Worm (Caenorhabditis elegans): Measurements from ENCODE around the gene F13A2.2.
A peak's percentile ranks its signal among the peaks of the same experiment; 100 is the strongest.

The F13A2.2 gene

DNA sequence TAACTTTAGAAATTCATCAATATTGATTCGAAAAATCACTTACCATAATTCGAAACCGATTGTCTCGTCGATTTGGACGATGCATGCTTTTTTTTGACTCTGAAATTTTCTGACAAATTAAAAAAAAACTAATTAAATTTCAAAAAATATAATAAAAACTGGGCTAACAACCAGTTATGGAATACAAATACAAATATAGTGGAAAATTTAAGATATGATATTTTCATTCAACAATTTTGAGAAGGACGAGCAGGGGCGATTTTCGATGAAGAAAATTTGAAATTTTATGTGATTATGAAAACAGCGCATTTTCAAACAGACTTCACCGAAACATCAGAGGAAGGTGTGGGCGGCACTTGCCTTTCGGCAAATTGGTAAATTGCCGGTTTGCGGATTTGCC, 2.1 kb downstream of the F13A2.2 start, which contains the start of gene F13A2.1:
TSS of gene F13A2.1 (minus strand) at position 101 of the 400 bp plus-strand sequence.
- TF ChIP-seq efl-1 (optimal IDR thresholded peaks at IDR 0.05) (no peak), efl-1 (GFP tag; optimal IDR thresholded peaks at IDR 0.05 in 1 of 2) (peak in 1 of 2 experiments; percentile 48), tlp-1 (tag; optimal IDR thresholded peaks at IDR 0.05) (no peak)

DNA sequence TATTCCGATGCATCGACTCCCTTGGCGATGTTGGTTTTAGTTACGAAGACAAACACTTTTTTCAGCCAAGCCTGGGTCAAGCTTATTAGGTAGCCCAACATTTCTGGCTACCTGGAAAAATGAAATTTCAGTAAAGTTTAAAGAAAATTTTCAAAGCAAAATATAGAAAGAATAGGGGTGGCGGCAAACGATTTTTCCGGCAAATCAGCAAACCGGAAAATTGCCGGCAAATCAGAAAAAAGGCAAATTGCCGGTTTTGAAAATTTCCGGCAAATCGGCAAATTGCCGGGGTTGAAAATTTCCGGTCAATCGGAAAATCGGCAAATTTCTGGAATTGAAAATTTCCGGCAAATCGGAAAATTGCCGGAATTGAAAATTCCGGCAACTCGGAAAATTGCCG, 6.8 kb downstream of the F13A2.2 start, which contains the start of gene F32D1.8:
TSS of gene F32D1.8 (minus strand) at position 101 of the 400 bp plus-strand sequence.
- TF ChIP-seq nhr-71 (tag; optimal IDR thresholded peaks at IDR 0.05) (no peak), ceh-88 (GFP tag; IDR thresholded peaks at IDR 0.05) (no peak), aha-1 (tag; optimal IDR thresholded peaks at IDR 0.05) (no peak), tlp-1 (tag; optimal IDR thresholded peaks at IDR 0.05) (no peak), nhr-90 (tag; optimal IDR thresholded peaks at IDR 0.05; ENCODE audit: poor library complexity) (no peak), sup-37 (GFP tag; optimal IDR thresholded peaks at IDR 0.05) (no peak), sox-4 (tag; optimal IDR thresholded peaks at IDR 0.05) (no peak), vab-15 (tag; optimal IDR thresholded peaks at IDR 0.05) (no peak), nhr-20 (tag; optimal IDR thresholded peaks at IDR 0.05) (no peak), unc-130 (tag; optimal IDR thresholded peaks at IDR 0.05) (no peak), ets-5 (GFP tag; IDR thresholded peaks at IDR 0.05) (no peak), swsn-7 (tag; optimal IDR thresholded peaks at IDR 0.05) (no peak), unc-30 (tag; optimal IDR thresholded peaks at IDR 0.05) (no peak), hlh-4 (tag; optimal IDR thresholded peaks at IDR 0.05) (no peak)

DNA sequence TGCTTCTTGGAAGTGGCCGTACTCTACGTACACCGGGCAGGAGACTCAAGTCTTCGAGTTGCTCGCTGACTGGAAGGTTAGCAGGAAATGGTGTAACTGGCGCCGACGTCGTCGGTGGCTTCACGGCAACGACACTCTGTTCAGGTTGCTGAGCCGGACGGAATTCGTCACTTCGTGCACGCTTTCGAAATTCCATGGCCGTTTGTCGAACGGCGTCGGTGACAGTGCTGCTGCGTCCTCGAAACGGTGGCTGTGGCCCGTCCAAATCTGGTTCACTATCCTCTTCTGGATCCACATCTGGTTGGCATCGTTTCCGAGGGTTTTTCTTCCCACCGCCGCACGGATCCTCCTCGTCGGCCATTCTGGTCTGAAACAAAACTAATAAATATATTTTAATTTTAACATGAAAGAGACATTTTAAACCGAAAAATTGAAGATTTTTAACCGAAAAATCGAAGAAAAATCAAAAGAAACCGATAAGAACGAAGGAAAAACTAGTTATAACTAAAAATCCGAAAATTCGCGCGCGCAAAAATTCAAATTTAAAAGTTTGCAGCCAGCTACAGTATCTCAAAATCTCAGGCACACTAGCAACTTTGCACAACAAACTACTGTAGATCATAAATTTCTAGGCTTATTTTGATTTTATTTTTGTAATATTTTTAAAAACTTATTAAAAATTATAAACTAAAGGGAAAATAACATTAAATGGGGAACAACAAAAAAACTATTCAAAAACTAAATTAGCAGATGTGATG, 8.4 kb downstream of the F13A2.2 start, which contains the start of gene F32D1.7:
TSS of gene F32D1.7 (minus strand) at position 367 of the 758 bp plus-strand sequence.
- no peak for TF ChIP-seq fkh-8 (tag; optimal IDR thresholded peaks at IDR 0.05)
- no peak for TF ChIP-seq zip-4 (GFP tag; optimal IDR thresholded peaks at IDR 0.05)
- no peak for TF ChIP-seq ets-5 (GFP tag; IDR thresholded peaks at IDR 0.05)
- no peak for TF ChIP-seq ceh-82 (tag; optimal IDR thresholded peaks at IDR 0.05)
- TF ChIP-seq pqm-1 (tag; optimal IDR thresholded peaks at IDR 0.05): no peak
- TF ChIP-seq sup-37 (GFP tag; optimal IDR thresholded peaks at IDR 0.05): no peak
- TF ChIP-seq efl-3 (GFP tag; optimal IDR thresholded peaks at IDR 0.05): no peak

DNA sequence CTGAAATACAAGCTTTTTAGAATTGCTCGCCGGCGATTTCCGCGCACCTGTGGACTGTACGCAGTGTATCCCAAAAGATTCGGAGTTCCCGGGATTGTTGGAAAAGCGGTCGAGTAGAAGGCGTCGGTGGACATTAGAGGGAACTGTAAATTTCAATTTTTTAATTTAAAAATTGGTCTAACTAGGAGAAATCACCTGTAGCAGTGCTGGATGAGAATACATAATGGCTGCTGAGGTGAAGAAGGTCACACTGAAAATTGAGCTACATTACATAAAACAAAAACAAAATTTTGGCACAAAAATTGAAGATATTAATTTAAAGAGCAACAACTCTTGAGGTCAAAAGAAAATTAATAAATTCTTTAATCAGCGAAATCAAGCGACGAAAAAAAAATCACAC, 9.8 kb downstream of the F13A2.2 start, which contains the start of gene neg-1:
TSS of gene neg-1 (minus strand) at position 250 of the 400 bp plus-strand sequence.
- TF ChIP-seq sptf-1 (tag; optimal IDR thresholded peaks at IDR 0.05) (no peak), nhr-28 (tag; optimal IDR thresholded peaks at IDR 0.05) (no peak), hlh-17 (GFP tag; optimal IDR thresholded peaks at IDR 0.05; ENCODE audit: borderline replicate concordance) (no peak), C16A3.4 (tag; optimal IDR thresholded peaks at IDR 0.05) (no peak)

DNA sequence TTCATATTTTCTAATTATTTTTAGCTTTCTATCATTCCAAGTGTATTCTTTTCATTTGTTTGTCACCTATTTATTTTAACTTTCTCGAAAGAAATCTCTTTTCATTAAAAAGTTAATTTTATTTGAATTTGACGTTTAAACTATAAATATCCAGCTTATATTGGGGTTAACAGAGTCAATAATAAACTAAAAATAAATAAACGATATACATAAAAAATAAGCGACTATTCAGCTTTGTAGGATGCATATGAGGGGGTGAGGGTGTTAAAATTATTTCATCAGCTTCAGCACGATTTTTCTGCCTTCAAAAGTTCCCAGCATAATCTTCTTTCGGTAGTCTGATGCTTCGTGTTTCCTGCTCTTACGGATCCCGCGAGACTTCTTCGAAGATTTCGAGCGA, 10.7 kb downstream of the F13A2.2 start:
- TF ChIP-seq nhr-47 (tag; optimal IDR thresholded peaks at IDR 0.05) (no peak), nhr-90 (tag; optimal IDR thresholded peaks at IDR 0.05; ENCODE audit: poor library complexity) (no peak), nhr-12 (tag; optimal IDR thresholded peaks at IDR 0.05) (no peak), C34B4.2 (tag; optimal IDR thresholded peaks at IDR 0.05) (no peak)

DNA sequence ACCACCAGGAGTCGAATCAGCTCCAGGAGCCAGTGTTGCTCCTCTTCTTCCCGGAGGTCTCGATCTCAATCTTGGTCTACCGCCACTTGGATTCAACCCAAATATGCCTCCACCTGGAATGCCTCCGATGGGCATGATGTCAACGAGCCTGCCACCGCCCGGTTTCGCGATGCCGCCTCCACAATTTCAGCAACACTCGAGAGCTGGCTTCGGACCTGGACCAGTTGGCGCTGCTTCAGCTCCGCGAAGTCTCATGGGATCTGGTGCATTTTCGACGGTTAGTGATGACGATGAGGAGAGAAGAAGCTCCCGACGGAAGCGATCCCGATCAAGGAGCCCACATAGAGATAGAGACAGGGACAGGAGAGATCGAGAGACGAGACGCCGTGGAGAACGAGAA, 11.4 kb downstream of the F13A2.2 start:
- no peak for TF ChIP-seq efl-1 (optimal IDR thresholded peaks at IDR 0.05)
- peak in 1 of 2 experiments; percentile 89 for TF ChIP-seq efl-1 (GFP tag; optimal IDR thresholded peaks at IDR 0.05 in 1 of 2)
- no peak for TF ChIP-seq ceh-90 (tag; optimal IDR thresholded peaks at IDR 0.05)
